Worm (Caenorhabditis elegans) whole organism, L1 larva: ENCODE measurements around the gene lips-10.

ENCODE experiments used
- ceh-82 ChIP-seq, 3 experiments: fragments of 150-350 bp in 1 of 3; sonication (generic microtip) in 2 of 3; optimal IDR thresholded peaks; 2 replicates each; lab custom pipeline; 2014 to 2017; ENCODE audit warnings: missing biosample characterization in 3 of 3, missing genetic modification characterization in 3 of 3
- dpl-1 ChIP-seq, 3 experiments: fragments of 150-350 bp in 2 of 3; sonication (generic microtip) in 1 of 3; optimal IDR thresholded peaks; 2 replicates each; lab custom pipeline; 2014 to 2017; ENCODE audit warnings: missing biosample characterization in 3 of 3, missing genetic modification characterization in 3 of 3, missing genetic modification reagents in 3 of 3
- egl-27 ChIP-seq, 2 experiments: fragments of 150-350 bp in 1 of 2; sonication (generic microtip); optimal IDR thresholded peaks; 3 replicates each; lab custom pipeline; 2017 to 2018; ENCODE audit warnings: missing biosample characterization in 2 of 2, missing genetic modification characterization in 2 of 2, missing genetic modification reagents in 2 of 2
- elt-3 ChIP-seq, 6 experiments: fragments of 150-350 bp in 1 of 6; sonication (generic microtip); optimal IDR thresholded peaks; 2 replicates each; lab custom pipeline; 2017 to 2018; ENCODE audit warnings: missing biosample characterization in 6 of 6, missing genetic modification characterization in 6 of 6, inconsistent platforms in 1 of 6
- snpc-4 ChIP-seq: fragments of 150-350 bp; optimal IDR thresholded peaks from 2 replicates; lab custom pipeline; 2014; ENCODE audit warnings: missing biosample characterization, missing genetic modification characterization

ce11 chrII:8446731-8447130, 7.8 kb downstream of the lips-10 start, which contains the start of gene cut-3:
- TF ChIP-seq dpl-1 (GFP tag; optimal IDR thresholded peaks at IDR 0.05; lab: Kevin White, UChicago) (no peak), snpc-4 (no peak), elt-3 (tag; optimal IDR thresholded peaks at IDR 0.05; lab: Kevin White, UChicago) (no peak), ceh-82 (tag; optimal IDR thresholded peaks at IDR 0.05; lab: Kevin White, UChicago) (no peak), egl-27 (tag; optimal IDR thresholded peaks at IDR 0.05; lab: Kevin White, UChicago) (no peak)
